Fruit fly (Drosophila melanogaster) whole organism, wandering third instar larva: Measurements from ENCODE around the gene CG18731.
A peak's percentile ranks its signal among the peaks of the same experiment; 100 is the strongest.

Source experiments
- CG9705 ChIP-seq: fragments of 200-800 bp; sonication (Bioruptor generic); optimal IDR thresholded peaks from 2 replicates; lab custom pipeline; 2018; ENCODE audit warnings: missing biosample characterization, mild to moderate bottlenecking, missing genetic modification characterization
- Dfd ChIP-seq: fragments of >200 bp; optimal IDR thresholded peaks from 2 replicates; lab custom pipeline; 2017; ENCODE audit warnings: missing biosample characterization, missing genetic modification characterization
- Hr78 ChIP-seq: fragments of >200 bp; optimal IDR thresholded peaks from 2 replicates; lab custom pipeline; 2017; ENCODE audit warnings: missing biosample characterization, missing genetic modification characterization
- OdsH ChIP-seq: fragments of 200-800 bp; sonication (Bioruptor generic); optimal IDR thresholded peaks from 2 replicates; lab custom pipeline; 2016; ENCODE audit warnings: missing biosample characterization, mild to moderate bottlenecking, missing genetic modification characterization
- Vsx2 ChIP-seq: fragments of 200-300, 225-300 bp; sonication (Bioruptor generic); optimal IDR thresholded peaks from 2 replicates; lab custom pipeline; 2018; ENCODE audit warnings: missing biosample characterization, missing genetic modification characterization; ENCODE audit not compliant: partially characterized antibody
- br ChIP-seq: fragments of 200-800 bp; sonication (Bioruptor generic); optimal IDR thresholded peaks from 2 replicates; lab custom pipeline; 2016; ENCODE audit warnings: missing biosample characterization, missing genetic modification characterization
- dl ChIP-seq, 2 experiments: fragments of 175-275, 200-275 bp in 1 of 2; fragments of 200-275 bp in 1 of 2; sonication (Bioruptor generic); optimal IDR thresholded peaks; lab custom pipeline; 2018; ENCODE audit warnings: mild to moderate bottlenecking in 2 of 2, missing biosample characterization in 2 of 2, missing genetic modification characterization in 2 of 2, moderate library complexity in 2 of 2; ENCODE audit not compliant: partially characterized antibody in 2 of 2, insufficient read depth in 1 of 2
- ey ChIP-seq: fragments of 200-800 bp; sonication (Bioruptor generic); optimal IDR thresholded peaks from 2 replicates; lab custom pipeline; 2016; ENCODE audit warnings: missing biosample characterization, missing genetic modification characterization
- fru ChIP-seq: fragments of 200-800 bp; sonication (Bioruptor generic); optimal IDR thresholded peaks from 3 replicates; lab custom pipeline; 2016; ENCODE audit warnings: missing biosample characterization, mild to moderate bottlenecking, missing genetic modification characterization
- jim ChIP-seq: fragments of 175-275, 200-325 bp; sonication (Bioruptor generic); optimal IDR thresholded peaks from 2 replicates; lab custom pipeline; 2016; ENCODE audit warnings: missing biosample characterization, mild to moderate bottlenecking, missing genetic modification characterization
- rgr ChIP-seq: fragments of 200-800 bp; sonication (Bioruptor generic); optimal IDR thresholded peaks from 3 replicates; lab custom pipeline; 2016; ENCODE audit warnings: missing biosample characterization, mild to moderate bottlenecking, missing genetic modification characterization

dm6 chr3R:29745056-29745455 lies 20.2 kb downstream of the CG18731 start, which contains the start of the genes Wdr24 and IntS11:
- TF ChIP-seq br (GFP tag; lab: Kevin White, UChicago) (peak; percentile 85), Hr78 (GFP tag; lab: Kevin White, UChicago) (no peak), CG9705 (GFP tag; lab: Kevin White, UChicago) (peak; percentile 95), jim (GFP tag; lab: Kevin White, UChicago) (no peak), Dfd (GFP tag; lab: Kevin White, UChicago) (no peak), ey (GFP tag; lab: Kevin White, UChicago) (peak; percentile 94), dl (GFP tag; optimal IDR thresholded peaks at IDR 0.05; lab: Kevin White, UChicago; ENCODE audit: insufficient read depth in 1 of 2, partially characterized antibody in 2 of 2) (no peak), Vsx2 (GFP tag; lab: Kevin White, UChicago) (no peak), OdsH (GFP tag; lab: Kevin White, UChicago) (peak; percentile 90), rgr (GFP tag; lab: Kevin White, UChicago) (peak; percentile 94), fru (GFP tag; lab: Kevin White, UChicago) (peak; percentile 91)
